Worm (Caenorhabditis elegans): ENCODE data around the gene C03A3.3.

The C03A3.3 gene

DNA sequence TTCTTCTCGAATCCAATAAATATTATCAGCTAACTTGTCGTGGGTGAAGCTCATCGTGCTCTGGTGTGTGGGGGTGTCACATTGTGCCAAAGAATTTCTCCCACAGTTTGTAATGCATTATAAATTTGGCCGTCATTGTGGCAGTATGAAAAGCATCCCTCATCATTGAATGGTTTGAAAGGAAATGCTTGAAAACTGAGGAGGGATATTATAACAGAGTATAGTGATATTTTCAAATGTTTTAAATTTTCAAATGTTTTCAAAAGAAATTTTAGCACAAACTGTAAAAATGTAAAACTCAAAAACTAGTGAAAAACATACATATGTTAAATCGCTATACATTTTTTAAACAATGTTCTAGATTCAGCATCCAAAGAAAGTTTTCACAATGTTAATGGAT, at the start of gene C03A3.3:
TSS of gene C03A3.3 (minus strand) at position 101 of the 400 bp plus-strand sequence.
- no peak for TF ChIP-seq Y22D7AL.16 (tag; optimal IDR thresholded peaks at IDR 0.05)
- no peak for TF ChIP-seq hlh-30 (tag; optimal IDR thresholded peaks at IDR 0.05; ENCODE audit: insufficient read depth)
- no peak for TF ChIP-seq fkh-6 (tag; optimal IDR thresholded peaks at IDR 0.05)

- TF ChIP-seq hlh-15 (tag; optimal IDR thresholded peaks at IDR 0.05) = no peak
- no peak for TF ChIP-seq ceh-24 (tag; optimal IDR thresholded peaks at IDR 0.05)
- no peak for TF ChIP-seq ceh-45 (GFP tag; IDR thresholded peaks at IDR 0.05)
Measured at ce11 chrX:11317939-11318338, 49.1 kb upstream of the C03A3.3 start, which contains the start of gene hizr-1. Gene hizr-1 (plus strand): TSS chrX:11318278.

ce11 chrX:11316750-11317149, 47.9 kb upstream of the C03A3.3 start, which contains the start of gene nlp-57:
Gene nlp-57 (plus strand): TSS chrX:11317050.
- TF ChIP-seq fkh-6 (tag; optimal IDR thresholded peaks at IDR 0.05) = no peak
- TF ChIP-seq eyg-1 (tag; optimal IDR thresholded peaks at IDR 0.05) = no peak
- no peak for TF ChIP-seq elt-4 (tag; optimal IDR thresholded peaks at IDR 0.05)
- no peak for TF ChIP-seq unc-86 (tag; optimal IDR thresholded peaks at IDR 0.05)
- no peak for TF ChIP-seq ceh-24 (tag; optimal IDR thresholded peaks at IDR 0.05)
- TF ChIP-seq sox-4 (tag; optimal IDR thresholded peaks at IDR 0.05) = no peak
- no peak for TF ChIP-seq hlh-13 (GFP tag; optimal IDR thresholded peaks at IDR 0.05)
- TF ChIP-seq sdc-2 (tag; optimal IDR thresholded peaks at IDR 0.05) = no peak
- no peak for TF ChIP-seq che-1 (tag; optimal IDR thresholded peaks at IDR 0.05)
- no peak for TF ChIP-seq rnt-1 (tag; optimal IDR thresholded peaks at IDR 0.05)
- TF ChIP-seq syd-9 (tag; optimal IDR thresholded peaks at IDR 0.05) = no peak
- no peak for TF ChIP-seq nfya-1 (tag; optimal IDR thresholded peaks at IDR 0.05)
- no peak for TF ChIP-seq pag-3 (tag; optimal IDR thresholded peaks at IDR 0.05; ENCODE audit: borderline replicate concordance)
- TF ChIP-seq ceh-31 (tag; optimal IDR thresholded peaks at IDR 0.05) = no peak
- no peak for TF ChIP-seq unc-55 (GFP tag; optimal IDR thresholded peaks at IDR 0.05)
- TF ChIP-seq lin-11 (tag; optimal IDR thresholded peaks at IDR 0.05) = no peak

- no peak for TF ChIP-seq sox-2 (GFP tag; IDR thresholded peaks at IDR 0.05)
- no peak for TF ChIP-seq madf-2 (tag; optimal IDR thresholded peaks at IDR 0.05)
- TF ChIP-seq F13H6.1 (tag; optimal IDR thresholded peaks at IDR 0.05) = no peak
- TF ChIP-seq tbx-2 (tag; optimal IDR thresholded peaks at IDR 0.05) = no peak
- TF ChIP-seq gmeb-2 (tag; optimal IDR thresholded peaks at IDR 0.05) = no peak
- no peak for TF ChIP-seq npax-4 (tag; optimal IDR thresholded peaks at IDR 0.05)
- TF ChIP-seq hlh-15 (tag; optimal IDR thresholded peaks at IDR 0.05) = no peak
- TF ChIP-seq pros-1 (tag; optimal IDR thresholded peaks at IDR 0.05) = no peak
- no peak for TF ChIP-seq nhr-11 (tag; optimal IDR thresholded peaks at IDR 0.05)
- no peak for TF ChIP-seq zip-5 (tag; optimal IDR thresholded peaks at IDR 0.05)
Measured at ce11 chrX:11315392-11315791, 46.5 kb upstream of the C03A3.3 start, which contains the start of gene F08G12.11. Gene F08G12.11 (minus strand): TSS chrX:11315572.

- TF ChIP-seq elt-2 (tag; optimal IDR thresholded peaks at IDR 0.05) (peak; percentile 1), ref-2 (tag; optimal IDR thresholded peaks at IDR 0.05) (no peak), unc-3 (GFP tag; conservative IDR thresholded peaks at IDR 0.05) (no peak), unc-3 (tag; optimal IDR thresholded peaks at IDR 0.05) (no peak)
Measured at ce11 chrX:11310285-11310838, 41.5 kb upstream of the C03A3.3 start, which contains the start of gene F08G12.5. Gene F08G12.5 (minus strand): TSS chrX:11310285.

ce11 chrX:11307056-11307455, 38.2 kb upstream of the C03A3.3 start, which contains the start of gene vhl-1:
Gene vhl-1 (plus strand): TSS chrX:11307356.
- TF ChIP-seq T23F11.4 (GFP tag; optimal IDR thresholded peaks at IDR 0.05) (no peak), ceh-31 (tag; optimal IDR thresholded peaks at IDR 0.05) (no peak), ttx-3 (tag; optimal IDR thresholded peaks at IDR 0.05) (no peak), C38D4.7 (GFP tag; optimal IDR thresholded peaks at IDR 0.05) (no peak), gmeb-2 (tag; optimal IDR thresholded peaks at IDR 0.05) (no peak), pat-9 (tag; optimal IDR thresholded peaks at IDR 0.05) (no peak), tbx-7 (tag; optimal IDR thresholded peaks at IDR 0.05) (no peak), sox-2 (GFP tag; IDR thresholded peaks at IDR 0.05) (no peak), hlh-8 (tag; optimal IDR thresholded peaks at IDR 0.05) (no peak), rnt-1 (tag; optimal IDR thresholded peaks at IDR 0.05) (no peak), hlh-6 (tag; optimal IDR thresholded peaks at IDR 0.05) (no peak), che-1 (tag; optimal IDR thresholded peaks at IDR 0.05) (no peak), unc-42 (tag; optimal IDR thresholded peaks at IDR 0.05) (no peak), sox-4 (tag; optimal IDR thresholded peaks at IDR 0.05) (no peak), nhr-232 (tag; optimal IDR thresholded peaks at IDR 0.05) (no peak)

Data from whole organism, late embryonic.